Worm (Caenorhabditis elegans) whole organism, L3 larva: ENCODE measurements around the gene str-93.

Experiments
- elt-1 ChIP-seq: fragments of 150-350 bp; optimal IDR thresholded peaks from 2 replicates; lab custom pipeline; 2014; ENCODE audit warnings: missing biosample characterization, missing genetic modification characterization
- fos-1 ChIP-seq: fragments of 150-350 bp; optimal IDR thresholded peaks from 2 replicates; lab custom pipeline; 2014; ENCODE audit warnings: missing biosample characterization, missing genetic modification characterization
- lsy-12 ChIP-seq: sonication (generic microtip); optimal IDR thresholded peaks from 2 replicates; lab custom pipeline; 2016; ENCODE audit warnings: mild to moderate bottlenecking, missing genetic modification characterization, missing compliant biosample characterization
- nfya-1 ChIP-seq: sonication (generic microtip); optimal IDR thresholded peaks from 2 replicates; lab custom pipeline; 2017; ENCODE audit warnings: missing genetic modification characterization, mild to moderate bottlenecking, missing compliant biosample characterization, antibody characterized with exemption, moderate library complexity; ENCODE audit not compliant: insufficient read depth
- nhr-12 ChIP-seq: fragments of 150-350 bp; optimal IDR thresholded peaks from 2 replicates; lab custom pipeline; 2014; ENCODE audit warnings: missing biosample characterization, missing genetic modification characterization
- nhr-76 ChIP-seq: fragments of 150-350 bp; sonication (generic microtip); optimal IDR thresholded peaks from 5 replicates; lab custom pipeline; 2014; ENCODE audit warnings: missing biosample characterization, missing genetic modification characterization
- nhr-77 ChIP-seq: fragments of 150-350 bp; optimal IDR thresholded peaks from 2 replicates; lab custom pipeline; 2014; ENCODE audit warnings: missing biosample characterization, missing genetic modification characterization
- pha-4 ChIP-seq: fragments of 150-350 bp; optimal IDR thresholded peaks from 2 replicates; lab custom pipeline; 2014; ENCODE audit warnings: missing biosample characterization, missing genetic modification reagents, missing genetic modification characterization
- pqm-1 ChIP-seq: fragments of 150-350 bp; optimal IDR thresholded peaks from 2 replicates; lab custom pipeline; 2017; ENCODE audit warnings: missing biosample characterization, missing genetic modification characterization, inconsistent platforms
- skn-1 ChIP-seq: fragments of 150-350 bp; optimal IDR thresholded peaks from 2 replicates; lab custom pipeline; 2014; ENCODE audit warnings: missing biosample characterization, missing genetic modification characterization
- snpc-4 ChIP-seq: fragments of 150-350 bp; optimal IDR thresholded peaks from 2 replicates; lab custom pipeline; 2014; ENCODE audit warnings: missing biosample characterization, missing genetic modification characterization
- unc-39 ChIP-seq: sonication (generic microtip); optimal IDR thresholded peaks from 4 replicates; lab custom pipeline; 2017; ENCODE audit warnings: missing biosample characterization, missing genetic modification characterization
- zag-1 ChIP-seq: fragments of 150-350 bp; optimal IDR thresholded peaks from 2 replicates; lab custom pipeline; 2014; ENCODE audit warnings: missing biosample characterization, missing genetic modification characterization

- TF ChIP-seq nhr-12 (tag; lab: Kevin White, UChicago) (no peak), nfya-1 (tag; lab: Kevin White, UChicago) (no peak), nhr-76 (tag; lab: Kevin White, UChicago) (no peak), skn-1 (tag; lab: Kevin White, UChicago) (no peak), elt-1 (tag; lab: Kevin White, UChicago) (no peak), unc-39 (tag; lab: Kevin White, UChicago) (no peak), fos-1 (tag; lab: Kevin White, UChicago) (no peak), nhr-77 (tag; lab: Kevin White, UChicago) (no peak), pha-4 (tag; lab: Kevin White, UChicago) (no peak), lsy-12 (no peak), zag-1 (tag; lab: Kevin White, UChicago) (no peak), pqm-1 (tag; lab: Kevin White, UChicago) (no peak), snpc-4 (no peak)
These were observed 10.0 kb upstream of the str-93 start for ce11 chrV:17683290-17683689.
